Fruit fly (Drosophila melanogaster): ENCODE measurements around the gene hzg.

- TF ChIP-seq CG7357 (GFP tag; IDR thresholded peaks at IDR 0.05) (no peak), D19A (tag; optimal IDR thresholded peaks at IDR 0.05) (no peak), Neu2 (GFP tag; optimal IDR thresholded peaks at IDR 0.05; ENCODE audit: borderline replicate concordance) (no peak), ems (GFP tag; optimal IDR thresholded peaks at IDR 0.05) (no peak), corto (GFP tag; optimal IDR thresholded peaks at IDR 0.05) (no peak), ind (GFP tag; optimal IDR thresholded peaks at IDR 0.05) (no peak), CG1792 (GFP tag; optimal IDR thresholded peaks at IDR 0.05) (no peak), Nf-YB (GFP tag; optimal IDR thresholded peaks at IDR 0.05) (no peak), sd (tag; optimal IDR thresholded peaks at IDR 0.05) (no peak), knrl (GFP tag; IDR thresholded peaks at IDR 0.05; ENCODE audit: partially characterized antibody) (no peak)
Measured at dm6 chr3L:16040389-16040788, 35.9 kb upstream of the hzg start.
